Worm (Caenorhabditis elegans) whole organism, L4/young adult: Measurements from ENCODE around the gene daf-15.

Source experiments
- dao-5 ChIP-seq: sonication (generic microtip); optimal IDR thresholded peaks from 2 replicates; lab custom pipeline; 2016; ENCODE audit warnings: missing genotype, missing genetic modification characterization, moderate library complexity, missing compliant biosample characterization
- him-1 ChIP-seq: sonication (generic microtip); optimal IDR thresholded peaks from 2 replicates; lab custom pipeline; 2016; ENCODE audit warnings: missing genotype, missing genetic modification reagents, missing genetic modification characterization, missing compliant biosample characterization

ce11 chrIV:9366411-9366810 lies 19.6 kb upstream of the daf-15 start, which contains the start of gene pezo-1:
- TF ChIP-seq him-1 (tag; lab: Kevin White, UChicago) (no peak), dao-5 (no peak)
